Worm (Caenorhabditis elegans) whole organism, young adult: ENCODE measurements around the gene pbs-3.

Source experiments
- lag-1 ChIP-seq: fragments of 200-800 bp; sonication (Bioruptor generic); IDR thresholded peaks from 2 replicates; pipeline ENCODE4 v1.3.6; 2022; ENCODE audit warnings: missing genetic modification reagents, missing genetic modification characterization, missing compliant biosample characterization
- nhr-179 ChIP-seq: sonication (generic microtip); optimal IDR thresholded peaks from 2 replicates; lab custom pipeline; 2016; ENCODE audit warnings: mild to moderate bottlenecking, missing genetic modification characterization, missing compliant biosample characterization
- tbx-9 ChIP-seq: sonication (generic microtip); optimal IDR thresholded peaks from 2 replicates; lab custom pipeline; 2016; ENCODE audit warnings: borderline replicate concordance, missing genetic modification characterization, inconsistent platforms, missing compliant biosample characterization
- ztf-28 ChIP-seq: fragments of 200-800 bp; sonication (Bioruptor generic); IDR thresholded peaks from 2 replicates; pipeline ENCODE4 v1.3.6; 2022; ENCODE audit warnings: missing genetic modification reagents, missing genetic modification characterization, missing compliant biosample characterization

ce11 chrII:4967636-4968035 lies 12.4 kb upstream of the pbs-3 start:
- no peak for TF ChIP-seq nhr-179 (tag; lab: Kevin White, UChicago)
- TF ChIP-seq ztf-28 (GFP tag; lab: Robert Waterston, UW): no peak
- TF ChIP-seq tbx-9 (tag; lab: Kevin White, UChicago): no peak
- no peak for TF ChIP-seq lag-1 (GFP tag; lab: Robert Waterston, UW)
